Fruit fly (Drosophila melanogaster) whole organism: ENCODE data around the gene SH3PX1.

Source experiments
- CG8478 ChIP-seq: fragments of >200 bp; optimal IDR thresholded peaks from 2 replicates; lab custom pipeline; 2018; ENCODE audit warnings: inconsistent platforms
- Dll ChIP-seq: fragments of >200 bp; optimal IDR thresholded peaks from 2 replicates; lab custom pipeline; 2017
- EcR ChIP-seq, 2 experiments: fragments of >200 bp; optimal IDR thresholded peaks; 2 replicates each; lab custom pipeline; 2017; ENCODE audit warnings: missing biosample characterization in 2 of 2, missing genetic modification characterization in 2 of 2, missing genetic modification reagents in 2 of 2
- pan ChIP-seq: fragments of >200 bp; optimal IDR thresholded peaks from 2 replicates; lab custom pipeline; 2017
- psq ChIP-seq: fragments of >200 bp; optimal IDR thresholded peaks from 2 replicates; lab custom pipeline; 2017
- usp ChIP-seq: fragments of >200 bp; optimal IDR thresholded peaks from 2 replicates; lab custom pipeline; 2017; ENCODE audit warnings: missing biosample characterization, missing genetic modification characterization, mixed read lengths

Gene SH3PX1

DNA sequence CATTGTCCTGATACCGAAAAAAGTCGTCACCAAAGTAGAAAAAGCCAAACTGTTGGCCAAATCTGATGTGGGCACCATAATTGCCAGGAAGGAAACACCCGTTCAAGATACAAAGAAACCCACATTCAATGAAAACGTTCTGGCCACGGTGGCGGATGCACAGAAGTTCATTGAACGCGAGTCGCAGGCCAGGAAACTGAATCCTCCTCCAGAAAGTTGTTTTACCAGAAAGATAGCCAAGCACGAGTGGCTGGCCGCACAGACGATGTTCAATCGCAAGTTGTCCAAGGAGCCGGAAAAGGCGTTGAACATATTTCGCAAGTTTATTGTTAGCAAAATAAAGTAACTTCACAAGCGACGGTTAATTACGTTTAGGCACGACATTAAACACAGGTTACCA lies 6.5 kb upstream of the SH3PX1 start:
- TF ChIP-seq CG8478 (lab: Kevin White, UChicago), result no peak
- TF ChIP-seq Dll (lab: Kevin White, UChicago), result no peak
- no peak for TF ChIP-seq EcR (GFP tag; optimal IDR thresholded peaks at IDR 0.05; lab: Kevin White, UChicago)
- TF ChIP-seq usp (GFP tag; lab: Kevin White, UChicago), result no peak
- TF ChIP-seq psq, result no peak
- TF ChIP-seq pan (lab: Kevin White, UChicago), result no peak

DNA sequence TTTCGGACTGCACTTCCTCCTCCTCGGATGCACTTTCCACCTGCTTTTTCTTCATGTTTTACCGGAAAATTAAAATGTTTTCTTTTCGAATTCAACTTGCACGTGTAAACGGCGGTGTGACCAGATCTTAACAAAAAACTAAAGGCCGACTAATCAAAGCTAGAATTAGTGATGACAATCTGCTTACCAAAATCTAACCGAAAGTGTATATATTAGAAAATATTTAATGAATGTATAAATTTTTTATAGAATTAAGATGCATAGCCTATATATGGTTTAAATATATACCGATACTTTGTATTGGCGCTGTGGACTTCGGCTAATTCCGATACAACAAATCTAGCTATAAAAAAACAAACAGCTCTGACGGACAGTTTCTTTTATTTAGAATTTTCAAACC lies 5.3 kb upstream of the SH3PX1 start, which contains the start of the genes CG18178 and CG14174:
Gene CG18178, minus strand, starts transcription at position 216 of the 400 bp plus-strand sequence.
Gene CG14174, plus strand, starts transcription at position 400 of the 400 bp plus-strand sequence.
- TF ChIP-seq pan (lab: Kevin White, UChicago), result no peak
- TF ChIP-seq psq, result no peak
- TF ChIP-seq EcR (GFP tag; optimal IDR thresholded peaks at IDR 0.05; lab: Kevin White, UChicago), result no peak
- no peak for TF ChIP-seq usp (GFP tag; lab: Kevin White, UChicago)
- TF ChIP-seq CG8478 (lab: Kevin White, UChicago), result no peak
- no peak for TF ChIP-seq Dll (lab: Kevin White, UChicago)

DNA sequence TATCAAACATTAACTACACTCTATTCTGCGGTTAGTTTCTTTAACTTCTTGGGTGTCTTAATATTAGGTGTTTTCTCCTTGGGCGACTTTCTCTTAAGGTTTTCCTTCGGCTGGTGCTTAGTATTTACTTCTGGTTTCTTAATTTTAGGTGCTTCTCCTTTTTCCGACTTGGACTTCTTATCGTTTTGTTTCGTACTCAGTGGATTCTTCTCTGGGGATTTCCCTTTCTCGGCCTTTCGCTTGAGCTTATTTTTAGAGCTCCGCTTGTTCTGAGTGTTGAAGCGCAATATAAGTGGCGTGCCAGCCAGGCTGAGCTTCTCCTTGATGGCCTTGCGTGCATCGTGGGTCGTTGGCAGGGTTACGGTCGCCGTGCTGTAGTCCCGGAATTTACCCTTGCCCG lies 4.2 kb upstream of the SH3PX1 start:
- TF ChIP-seq psq (no peak), Dll (lab: Kevin White, UChicago) (no peak), pan (lab: Kevin White, UChicago) (no peak), usp (GFP tag; lab: Kevin White, UChicago) (no peak), CG8478 (lab: Kevin White, UChicago) (no peak), EcR (GFP tag; optimal IDR thresholded peaks at IDR 0.05; lab: Kevin White, UChicago) (no peak)

DNA sequence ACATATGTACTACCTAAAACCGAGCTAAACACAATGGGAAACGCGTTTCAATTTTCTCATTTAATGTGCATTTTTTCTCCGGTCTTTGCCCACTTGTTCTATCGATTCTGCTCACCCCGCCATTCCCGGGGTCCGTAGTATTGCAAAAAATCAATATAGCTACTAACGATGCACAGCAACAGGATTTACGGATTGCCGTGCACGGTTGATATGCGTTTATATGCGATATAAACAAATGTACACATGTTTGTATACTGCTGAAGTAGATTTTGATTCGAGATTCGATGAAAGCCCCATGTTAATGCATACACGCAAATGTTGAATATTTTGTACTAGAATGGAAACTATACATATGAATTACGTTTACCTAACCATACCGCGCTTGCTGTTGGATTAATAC lies 3.5 kb upstream of the SH3PX1 start:
- TF ChIP-seq Dll (lab: Kevin White, UChicago), result no peak
- no peak for TF ChIP-seq psq
- TF ChIP-seq CG8478 (lab: Kevin White, UChicago), result no peak
- no peak for TF ChIP-seq EcR (GFP tag; optimal IDR thresholded peaks at IDR 0.05; lab: Kevin White, UChicago)
- TF ChIP-seq usp (GFP tag; lab: Kevin White, UChicago), result no peak
- no peak for TF ChIP-seq pan (lab: Kevin White, UChicago)

DNA sequence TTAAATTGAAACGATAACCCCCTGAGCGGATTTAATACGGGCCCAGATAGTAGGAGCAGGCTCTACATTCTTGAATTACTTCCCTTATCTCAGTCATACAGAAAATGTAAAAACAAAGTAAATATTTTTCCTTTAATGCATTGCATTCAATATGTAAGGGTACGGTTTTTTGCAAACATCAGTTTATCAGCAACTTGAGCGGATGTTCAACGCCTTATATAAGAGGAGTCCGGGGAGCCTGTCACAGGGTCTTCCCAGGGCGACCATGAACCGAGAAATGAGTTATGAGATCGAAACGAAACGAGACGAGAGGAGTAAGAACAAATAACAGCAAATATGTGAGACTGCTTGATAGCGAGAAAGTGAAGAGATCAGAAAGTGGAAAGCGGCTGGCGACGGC lies 3.0 kb upstream of the SH3PX1 start:
- TF ChIP-seq psq (no peak), EcR (GFP tag; optimal IDR thresholded peaks at IDR 0.05; lab: Kevin White, UChicago) (no peak), usp (GFP tag; lab: Kevin White, UChicago) (no peak), CG8478 (lab: Kevin White, UChicago) (no peak), Dll (lab: Kevin White, UChicago) (no peak), pan (lab: Kevin White, UChicago) (no peak)

DNA sequence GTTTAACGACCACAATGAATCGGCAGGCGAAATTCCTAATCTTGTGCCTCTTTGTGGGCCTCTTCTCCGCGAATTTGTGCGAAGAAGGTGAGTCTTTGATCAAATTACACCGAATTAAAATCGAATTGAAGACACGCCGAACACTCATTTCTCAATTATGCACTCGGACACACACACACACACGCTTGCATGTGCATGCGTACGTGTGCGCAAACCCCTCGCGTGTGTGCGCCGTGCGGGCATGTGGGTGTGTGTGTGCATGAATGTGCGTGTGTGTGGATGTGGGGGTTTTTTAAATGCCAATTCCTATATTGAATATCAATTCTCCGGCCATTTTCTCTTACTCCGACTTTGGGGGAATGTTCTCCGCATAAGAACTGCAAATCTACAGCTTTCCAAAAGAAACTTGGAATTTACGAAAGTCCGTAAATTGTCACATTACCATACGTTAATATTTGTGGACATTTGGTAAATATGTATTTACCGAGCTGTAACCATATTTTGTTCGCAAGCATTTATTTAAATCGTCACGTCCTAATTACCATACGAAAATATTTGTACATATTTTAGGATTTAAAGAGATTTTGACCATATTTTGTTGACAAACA lies 1.0 kb upstream of the SH3PX1 start:
- no peak for TF ChIP-seq usp (GFP tag; lab: Kevin White, UChicago)
- no peak for TF ChIP-seq psq
- TF ChIP-seq Dll (lab: Kevin White, UChicago), result no peak
- TF ChIP-seq CG8478 (lab: Kevin White, UChicago), result no peak
- TF ChIP-seq EcR (GFP tag; optimal IDR thresholded peaks at IDR 0.05; lab: Kevin White, UChicago), result no peak
- no peak for TF ChIP-seq pan (lab: Kevin White, UChicago)

DNA sequence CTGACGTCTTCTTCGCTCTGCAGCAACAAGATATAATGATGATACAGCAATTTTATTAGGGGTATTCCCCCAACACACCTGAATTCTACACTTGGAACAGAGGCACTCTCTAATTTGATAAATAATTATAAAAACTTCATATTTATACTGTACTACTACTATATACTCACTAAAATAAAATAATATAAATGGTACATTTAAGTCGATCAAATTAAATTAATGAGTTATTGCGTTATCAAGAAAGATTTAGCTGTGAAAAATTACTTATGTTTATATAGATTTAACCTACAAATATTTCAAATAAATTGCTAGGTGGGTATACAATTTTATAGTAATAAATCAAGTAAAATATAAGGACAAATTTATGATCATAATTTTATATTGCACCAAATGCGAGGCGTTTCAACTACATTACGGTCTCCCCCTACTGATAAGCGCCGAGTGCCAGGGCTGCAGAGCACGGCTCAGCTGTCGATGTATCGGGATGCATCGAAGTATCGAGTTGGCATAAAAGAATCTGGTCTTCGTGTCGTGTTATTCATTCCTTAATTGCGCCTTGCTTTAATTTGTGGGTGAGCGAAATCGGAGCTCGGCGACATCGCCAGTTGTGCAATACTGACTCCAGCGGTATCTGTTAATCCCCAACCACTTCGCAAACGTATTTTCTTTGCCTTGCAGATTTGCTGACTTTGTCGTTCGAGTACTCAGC lies 355 bp upstream of the SH3PX1 start, which contains the start of gene vsg:
Gene vsg, plus strand, starts transcription at position 497 of the 709 bp plus-strand sequence.
- no peak for TF ChIP-seq Dll (lab: Kevin White, UChicago)
- no peak for TF ChIP-seq EcR (GFP tag; optimal IDR thresholded peaks at IDR 0.05; lab: Kevin White, UChicago)
- TF ChIP-seq usp (GFP tag; lab: Kevin White, UChicago), result no peak
- TF ChIP-seq psq, result no peak
- TF ChIP-seq pan (lab: Kevin White, UChicago), result no peak
- no peak for TF ChIP-seq CG8478 (lab: Kevin White, UChicago)

DNA sequence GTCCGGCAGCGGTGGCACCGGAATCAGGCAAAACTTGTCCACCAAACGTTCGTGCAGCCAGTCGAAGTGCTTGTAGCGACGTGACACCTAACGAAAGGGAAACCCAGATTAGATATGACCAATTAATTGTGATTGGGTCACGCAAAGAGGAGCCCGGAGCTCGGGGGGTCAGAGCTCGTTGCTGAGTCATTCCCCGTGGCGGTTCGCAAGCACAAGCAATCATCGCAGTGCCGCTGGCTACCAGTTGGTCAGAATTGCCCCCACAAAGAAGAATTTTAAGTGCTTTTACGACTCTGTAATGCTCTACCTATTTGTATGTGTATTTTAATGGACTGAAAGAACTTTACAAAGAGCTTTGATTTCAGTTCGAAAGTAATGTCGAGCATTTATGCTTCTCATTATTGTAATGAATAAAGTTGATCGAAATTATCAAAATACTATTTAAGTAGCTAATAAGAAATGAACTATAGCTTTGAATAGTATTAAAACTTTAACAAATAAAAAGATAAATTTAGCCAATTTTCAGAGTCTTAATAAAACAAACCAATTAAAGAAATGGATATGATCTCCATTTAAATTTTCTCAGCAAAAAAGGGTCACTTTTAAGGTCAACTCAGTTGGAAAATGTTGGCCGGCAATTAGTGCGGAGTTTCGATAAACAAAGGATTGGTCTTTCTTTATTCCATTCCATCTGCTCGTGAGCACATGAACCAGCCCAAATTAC lies 1.4 kb downstream of the SH3PX1 start:
- TF ChIP-seq CG8478 (lab: Kevin White, UChicago), result no peak
- TF ChIP-seq Dll (lab: Kevin White, UChicago), result no peak
- TF ChIP-seq pan (lab: Kevin White, UChicago), result no peak
- no peak for TF ChIP-seq psq
- no peak for TF ChIP-seq usp (GFP tag; lab: Kevin White, UChicago)
- no peak for TF ChIP-seq EcR (GFP tag; optimal IDR thresholded peaks at IDR 0.05; lab: Kevin White, UChicago)

DNA sequence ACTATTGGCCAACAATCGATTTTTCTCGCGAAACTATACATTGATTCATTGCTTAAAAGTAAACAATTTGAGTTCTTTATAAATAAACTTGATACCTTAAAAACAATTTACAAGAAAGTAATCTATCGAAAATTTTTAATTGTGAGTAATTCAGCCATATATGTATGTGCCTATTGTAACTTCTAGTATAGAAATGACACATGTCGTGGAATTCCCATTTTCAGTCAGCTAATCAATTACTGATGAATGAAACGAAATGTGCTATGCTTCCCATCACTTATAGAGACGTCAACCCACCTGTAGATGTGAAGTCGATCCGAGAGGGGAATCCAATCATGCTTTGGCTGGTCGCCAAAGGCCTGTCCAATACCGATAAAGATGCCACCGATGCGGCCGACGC lies 2.4 kb downstream of the SH3PX1 start:
- TF ChIP-seq CG8478 (lab: Kevin White, UChicago) (no peak), psq (no peak), EcR (GFP tag; optimal IDR thresholded peaks at IDR 0.05; lab: Kevin White, UChicago) (no peak), Dll (lab: Kevin White, UChicago) (no peak), pan (lab: Kevin White, UChicago) (no peak), usp (GFP tag; lab: Kevin White, UChicago) (no peak)

DNA sequence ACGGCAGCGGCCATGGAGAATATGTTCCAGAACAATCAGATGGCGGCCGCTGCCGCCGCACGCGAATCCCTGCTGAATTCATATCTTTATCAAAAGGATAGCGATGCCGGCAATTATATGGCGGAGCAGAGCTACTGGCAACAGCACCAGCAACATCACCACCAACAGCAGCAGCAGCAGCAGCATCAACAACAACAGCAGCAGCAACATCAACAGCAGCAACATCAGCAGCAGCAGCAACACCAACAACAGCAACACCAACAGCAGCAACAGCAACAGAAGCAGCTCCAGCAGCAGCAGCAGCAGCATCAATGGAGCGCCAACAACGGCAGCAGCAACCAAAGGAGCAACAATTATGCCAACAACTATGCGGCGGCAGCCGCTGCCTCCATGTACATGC lies 4.8 kb downstream of the SH3PX1 start:
- TF ChIP-seq pan (lab: Kevin White, UChicago), result no peak
- TF ChIP-seq Dll (lab: Kevin White, UChicago), result no peak
- no peak for TF ChIP-seq EcR (GFP tag; optimal IDR thresholded peaks at IDR 0.05; lab: Kevin White, UChicago)
- TF ChIP-seq usp (GFP tag; lab: Kevin White, UChicago), result no peak
- TF ChIP-seq psq, result no peak
- no peak for TF ChIP-seq CG8478 (lab: Kevin White, UChicago)

DNA sequence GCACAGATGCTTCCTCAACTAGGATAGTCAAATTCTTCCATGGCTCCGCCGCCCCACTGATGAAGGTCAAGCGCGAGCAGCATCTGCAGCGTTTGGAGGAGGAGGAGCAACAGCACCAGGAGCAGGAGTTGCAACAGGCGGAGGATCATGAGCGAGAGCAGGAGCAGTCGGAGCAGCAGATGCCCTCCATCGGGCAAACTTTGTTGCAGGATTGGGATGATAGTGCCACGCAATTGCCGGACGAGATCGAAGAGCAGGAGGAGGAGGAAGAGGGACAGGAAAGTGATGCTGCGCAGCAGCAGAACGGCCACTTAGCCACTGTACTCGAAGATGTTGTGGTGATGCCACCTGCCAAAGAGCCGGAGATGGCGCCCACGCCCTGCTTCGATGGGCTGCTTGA lies 8.0 kb downstream of the SH3PX1 start:
- no peak for TF ChIP-seq usp (GFP tag; lab: Kevin White, UChicago)
- TF ChIP-seq psq, result no peak
- TF ChIP-seq Dll (lab: Kevin White, UChicago), result no peak
- TF ChIP-seq pan (lab: Kevin White, UChicago), result no peak
- no peak for TF ChIP-seq EcR (GFP tag; optimal IDR thresholded peaks at IDR 0.05; lab: Kevin White, UChicago)
- no peak for TF ChIP-seq CG8478 (lab: Kevin White, UChicago)
